Worm (Caenorhabditis elegans) whole organism, mixed stage, embryonic: Measurements from ENCODE around the gene xol-1.

ENCODE experiments used
- elt-1 ChIP-seq: sonication (generic microtip); optimal IDR thresholded peaks from 2 replicates; lab custom pipeline; 2017; ENCODE audit warnings: missing genetic modification characterization, mild to moderate bottlenecking, missing compliant biosample characterization, antibody characterized with exemption, moderate library complexity, borderline replicate concordance; ENCODE audit not compliant: insufficient read depth
- lin-13 ChIP-seq: fragments of 150-350 bp; optimal IDR thresholded peaks from 2 replicates; lab custom pipeline; 2014; ENCODE audit warnings: missing biosample characterization, missing genetic modification characterization
- mab-5 ChIP-seq: fragments of 150-350 bp; optimal IDR thresholded peaks from 2 replicates; lab custom pipeline; 2014; ENCODE audit warnings: missing biosample characterization, missing genetic modification characterization
- mep-1 ChIP-seq: fragments of 150-350 bp; optimal IDR thresholded peaks from 2 replicates; lab custom pipeline; 2017; ENCODE audit warnings: missing biosample characterization, missing genetic modification reagents, missing genetic modification characterization, inconsistent platforms
- nhr-12 ChIP-seq: fragments of 150-350 bp; optimal IDR thresholded peaks from 2 replicates; lab custom pipeline; 2014; ENCODE audit warnings: missing biosample characterization, missing genetic modification characterization
- nhr-76 ChIP-seq: sonication (generic microtip); optimal IDR thresholded peaks from 2 replicates; lab custom pipeline; 2017; ENCODE audit warnings: missing biosample characterization, missing genetic modification characterization
- pha-4 ChIP-seq: fragments of 150-350 bp; optimal IDR thresholded peaks from 2 replicates; lab custom pipeline; 2018; ENCODE audit warnings: missing biosample characterization, missing genetic modification reagents, missing genetic modification characterization
- snpc-4 ChIP-seq: fragments of 150-350 bp; optimal IDR thresholded peaks from 2 replicates; lab custom pipeline; 2014; ENCODE audit warnings: missing biosample characterization, missing genetic modification characterization
- ztf-11 ChIP-seq: fragments of 150-350 bp; optimal IDR thresholded peaks from 2 replicates; lab custom pipeline; 2014; ENCODE audit warnings: missing biosample characterization, missing genetic modification characterization

ce11 chrX:8059999-8060398, 18.9 kb downstream of the xol-1 start:
- TF ChIP-seq snpc-4 (tag; lab: Kevin White, UChicago) (no peak), pha-4 (tag; lab: Kevin White, UChicago) (no peak), nhr-76 (tag; lab: Kevin White, UChicago) (no peak), ztf-11 (tag; lab: Kevin White, UChicago) (no peak), mab-5 (tag; lab: Kevin White, UChicago) (no peak), elt-1 (no peak), mep-1 (tag; lab: Kevin White, UChicago) (no peak), lin-13 (no peak), nhr-12 (no peak)
